Fruit fly (Drosophila melanogaster): ENCODE results near the gene Mpi.
A peak's percentile ranks its signal among the peaks of the same experiment; 100 is the strongest.

Gene Mpi

DNA sequence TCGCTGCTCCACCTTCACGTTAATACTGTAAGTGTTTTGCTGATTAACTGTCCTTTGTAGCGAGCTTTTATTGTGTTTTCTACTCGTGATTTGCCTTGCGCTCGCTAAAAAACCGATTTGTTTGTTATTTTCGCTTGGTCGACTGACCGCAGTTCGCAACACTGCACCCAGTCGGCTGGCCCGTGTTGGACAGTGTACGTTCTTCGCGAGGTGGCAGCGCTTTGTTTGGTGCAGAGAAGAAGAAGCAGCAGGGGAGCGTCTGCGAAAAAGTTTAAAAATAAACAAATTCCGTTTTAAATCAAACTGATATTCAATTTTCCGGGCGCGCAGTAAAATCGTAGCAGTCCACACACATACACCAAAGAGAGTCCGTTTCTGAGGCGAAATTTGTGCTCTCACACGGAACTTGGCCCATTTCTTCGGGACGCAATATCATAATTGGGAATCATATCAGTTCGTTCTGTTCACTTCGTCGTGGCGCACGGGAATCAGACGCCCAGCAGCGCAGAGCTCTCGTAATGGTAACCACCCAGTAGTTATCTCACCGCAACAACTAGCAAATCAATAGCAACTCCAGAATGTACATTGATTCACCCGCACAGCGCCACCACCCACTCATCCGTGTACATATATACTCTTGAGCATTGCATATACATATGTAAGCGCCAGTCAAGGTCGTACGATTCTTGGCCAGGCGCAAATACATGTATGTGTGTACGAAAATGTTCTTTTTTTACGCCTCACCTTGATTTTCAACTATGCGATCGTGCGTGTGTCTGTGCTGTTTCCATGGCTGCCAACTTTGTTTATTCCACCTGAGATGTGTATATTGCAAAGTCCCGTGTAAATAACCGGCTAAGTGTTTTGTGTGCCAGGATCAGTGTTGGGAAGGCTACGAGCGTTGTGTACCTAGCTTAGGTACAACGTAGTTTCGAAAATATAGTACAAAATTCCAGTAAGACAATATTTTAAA lies 8.5 kb downstream of the Mpi start, which contains the start of gene Naa80 (continued):
- TF ChIP-seq CG7271 (tag; optimal IDR thresholded peaks at IDR 0.05): no peak
- no peak for TF ChIP-seq btn (GFP tag; optimal IDR thresholded peaks at IDR 0.05)
- peak; percentile 7 for TF ChIP-seq disco-r (GFP tag; optimal IDR thresholded peaks at IDR 0.05)
- peak; percentile 64 for TF ChIP-seq amos (GFP tag; IDR thresholded peaks at IDR 0.05; ENCODE audit: partially characterized antibody)
- peak; percentile 61; the same call in 1 of the 3 replicates for TF ChIP-seq CG6791 (GFP tag; IDR thresholded peaks at IDR 0.05; ENCODE audit: partially characterized antibody)
- no peak for TF ChIP-seq usp (GFP tag; optimal IDR thresholded peaks at IDR 0.05)
- TF ChIP-seq CG2202 (tag; optimal IDR thresholded peaks at IDR 0.05): no peak
- peak; percentile 67 for TF ChIP-seq Adf1 (GFP tag; IDR thresholded peaks at IDR 0.05)
- TF ChIP-seq esg (GFP tag; conservative IDR thresholded peaks at IDR 0.05): no peak
- TF ChIP-seq CG13123 (GFP tag; optimal IDR thresholded peaks at IDR 0.05): peak; percentile 3
- no peak for TF ChIP-seq Doc2 (GFP tag; IDR thresholded peaks at IDR 0.05)
- peak; percentile 46; the same call in 1 of the 3 replicates for TF ChIP-seq CG16813 (GFP tag; IDR thresholded peaks at IDR 0.05; ENCODE audit: partially characterized antibody)
- TF ChIP-seq CG42726 (GFP tag; IDR thresholded peaks at IDR 0.05; ENCODE audit: partially characterized antibody): peak; percentile 65
- peak in 1 of 2 experiments; percentile 45 for TF ChIP-seq crp (GFP tag; optimal IDR thresholded peaks at IDR 0.05)
- TF ChIP-seq CG16863 (GFP tag; optimal IDR thresholded peaks at IDR 0.05): peak; percentile 27
- TF ChIP-seq CG12769 (tag; optimal IDR thresholded peaks at IDR 0.05): peak; percentile 88
- peak; percentile 37; the same call in 1 of the 3 replicates for TF ChIP-seq Aef1 (GFP tag; IDR thresholded peaks at IDR 0.05)
- peak; percentile 87 for TF ChIP-seq HmgZ (tag; optimal IDR thresholded peaks at IDR 0.05)
- TF ChIP-seq CG2129 (GFP tag; IDR thresholded peaks at IDR 0.05; ENCODE audit: partially characterized antibody): no peak
- peak; percentile 36 for TF ChIP-seq CG3065 (GFP tag; optimal IDR thresholded peaks at IDR 0.05)
- TF ChIP-seq Spps (tag; optimal IDR thresholded peaks at IDR 0.05): no peak
- TF ChIP-seq CG10209 (GFP tag; optimal IDR thresholded peaks at IDR 0.05): peak; percentile 54
- no peak for TF ChIP-seq Nf-YA (GFP tag; IDR thresholded peaks at IDR 0.05)
- no peak for TF ChIP-seq CG5180 (GFP tag; optimal IDR thresholded peaks at IDR 0.05)
- TF ChIP-seq CG1529 (GFP tag; optimal IDR thresholded peaks at IDR 0.05): no peak
- peak; percentile 57 for TF ChIP-seq Meics (GFP tag; optimal IDR thresholded peaks at IDR 0.05)
- peak; percentile 50 for TF ChIP-seq Dref (GFP tag; IDR thresholded peaks at IDR 0.05)
- no peak for TF ChIP-seq CG17612 (GFP tag; IDR thresholded peaks at IDR 0.05)
- peak; percentile 54; the same call in 1 of the 2 replicates for TF ChIP-seq ranshi (GFP tag; IDR thresholded peaks at IDR 0.05)
- peak; percentile 44 for TF ChIP-seq cato (GFP tag; optimal IDR thresholded peaks at IDR 0.05; ENCODE audit: borderline replicate concordance)
- TF ChIP-seq Blimp-1 (GFP tag; optimal IDR thresholded peaks at IDR 0.05): no peak
- TF ChIP-seq lilli (GFP tag; optimal IDR thresholded peaks at IDR 0.05): peak; percentile 75
- peak; percentile 21 for TF ChIP-seq CG1602 (GFP tag; optimal IDR thresholded peaks at IDR 0.05)
- TF ChIP-seq Mes4 (GFP tag; optimal IDR thresholded peaks at IDR 0.05): peak; percentile 45
- TF ChIP-seq CG1792 (GFP tag; optimal IDR thresholded peaks at IDR 0.05): peak; percentile 25
- TF ChIP-seq CG1024 (GFP tag; IDR thresholded peaks at IDR 0.05): peak; percentile 48; the same call in 1 of the 2 replicates
- peak; percentile 57 for TF ChIP-seq CG33213 (GFP tag; optimal IDR thresholded peaks at IDR 0.05)
- TF ChIP-seq CG30431 (GFP tag; optimal IDR thresholded peaks at IDR 0.05): no peak
- TF ChIP-seq Bteb2 (GFP tag; optimal IDR thresholded peaks at IDR 0.05): peak; percentile 50
- TF ChIP-seq MESR4 (GFP tag; optimal IDR thresholded peaks at IDR 0.05): peak; percentile 81
- no peak for TF ChIP-seq Doc3 (GFP tag; IDR thresholded peaks at IDR 0.05; ENCODE audit: partially characterized antibody)
- no peak for TF ChIP-seq fd102C (GFP tag; optimal IDR thresholded peaks at IDR 0.05)
- TF ChIP-seq Sin3A (optimal IDR thresholded peaks at IDR 0.05): peak; percentile 76
- TF ChIP-seq Chrac-16 (GFP tag; optimal IDR thresholded peaks at IDR 0.05): peak; percentile 72
- TF ChIP-seq fu2 (GFP tag; optimal IDR thresholded peaks at IDR 0.05): peak; percentile 86
- peak; percentile 58 for TF ChIP-seq Bdp1 (GFP tag; optimal IDR thresholded peaks at IDR 0.05)
- no peak; the same call in 1 of the 2 replicates for TF ChIP-seq CG31441 (GFP tag; IDR thresholded peaks at IDR 0.05)
- no peak; the same call in 1 of the 2 replicates for TF ChIP-seq gsb (GFP tag; IDR thresholded peaks at IDR 0.05)

All from whole organism, embryonic.